Worm (Caenorhabditis elegans): ENCODE results near the gene dml-1.
A peak's percentile ranks its signal among the peaks of the same experiment; 100 is the strongest.
"Not testable (repeated sequence)": the region's sequence is repeated elsewhere in the genome, so short reads cannot be mapped to it uniquely, and the experiment has no call there.

Gene dml-1

ce11 chrIV:2892395-2892786 is 5.6 kb downstream of the dml-1 start, which contains the start of gene Y54G2A.18:
TSS of gene Y54G2A.18 (minus strand) at chrIV:2892495.
- TF ChIP-seq dmd-4 (tag; optimal IDR thresholded peaks at IDR 0.05): no peak
- no peak for TF ChIP-seq ama-1 (optimal IDR thresholded peaks at IDR 0.05)
- TF ChIP-seq C34F6.9 (tag; optimal IDR thresholded peaks at IDR 0.05): peak; percentile 15

ce11 chrIV:2892787-2893485 is 6.2 kb downstream of the dml-1 start:
- TF ChIP-seq unc-55 (GFP tag; optimal IDR thresholded peaks at IDR 0.05) (no peak), F13H6.1 (tag; optimal IDR thresholded peaks at IDR 0.05) (no peak), ztf-11 (tag; optimal IDR thresholded peaks at IDR 0.05) (no peak), Y55F3AM.14 (GFP tag; optimal IDR thresholded peaks at IDR 0.05) (no peak), blmp-1 (tag; optimal IDR thresholded peaks at IDR 0.05; ENCODE audit: insufficient read depth) (no peak), lin-13 (GFP tag; optimal IDR thresholded peaks at IDR 0.05) (no peak), snpc-4 (tag; optimal IDR thresholded peaks at IDR 0.05) (no peak), mbf-1 (tag; optimal IDR thresholded peaks at IDR 0.05) (no peak), nhr-77 (tag; optimal IDR thresholded peaks at IDR 0.05) (no peak), ztf-4 (tag; optimal IDR thresholded peaks at IDR 0.05) (no peak), ceh-82 (tag; optimal IDR thresholded peaks at IDR 0.05) (no peak), dmd-4 (tag; optimal IDR thresholded peaks at IDR 0.05) (no peak), nhr-25 (tag; optimal IDR thresholded peaks at IDR 0.05) (no peak), unc-62 (GFP tag; optimal IDR thresholded peaks at IDR 0.05) (no peak), unc-39 (tag; optimal IDR thresholded peaks at IDR 0.05) (no peak), egl-27 (tag; optimal IDR thresholded peaks at IDR 0.05) (no peak), elt-1 (tag; optimal IDR thresholded peaks at IDR 0.05) (no peak), sma-3 (GFP tag; optimal IDR thresholded peaks at IDR 0.05) (no peak), nhr-11 (tag; optimal IDR thresholded peaks at IDR 0.05) (no peak)

- TF ChIP-seq lin-13 (GFP tag; optimal IDR thresholded peaks at IDR 0.05) (no peak), nhr-12 (tag; optimal IDR thresholded peaks at IDR 0.05) (no peak), skn-1 (tag; optimal IDR thresholded peaks at IDR 0.05) (no peak), nhr-25 (tag; optimal IDR thresholded peaks at IDR 0.05) (no peak)
These were observed 6.7 kb downstream of the dml-1 start for ce11 chrIV:2893486-2893842.

- not testable (repeated sequence) for TF ChIP-seq R02D3.7 (tag; optimal IDR thresholded peaks at IDR 0.05); nhr-6 (tag; optimal IDR thresholded peaks at IDR 0.05); ama-1 (optimal IDR thresholded peaks at IDR 0.05)
These were observed 7.9 kb downstream of the dml-1 start, which contains the start of gene Y54G2A.19 for ce11 chrIV:2894630-2895029. TSS of gene Y54G2A.19 (minus strand) at chrIV:2894730.

- TF ChIP-seq lsy-2 (tag; optimal IDR thresholded peaks at IDR 0.05): peak; percentile 29 to 76
- TF ChIP-seq F13H6.1 (tag; optimal IDR thresholded peaks at IDR 0.05): peak; percentile 21
These were observed 9.4 kb downstream of the dml-1 start for ce11 chrIV:2895986-2896660.

ce11 chrIV:2897644-2898160 is 10.9 kb downstream of the dml-1 start, which contains the start of gene Y54G2A.36:
TSS of gene Y54G2A.36 (plus strand) at chrIV:2897694.
- TF ChIP-seq sma-3 (GFP tag; optimal IDR thresholded peaks at IDR 0.05) (no peak), ztf-4 (tag; optimal IDR thresholded peaks at IDR 0.05) (no peak), nhr-237 (tag; optimal IDR thresholded peaks at IDR 0.05) (no peak), zag-1 (tag; optimal IDR thresholded peaks at IDR 0.05) (no peak), snpc-4 (tag; optimal IDR thresholded peaks at IDR 0.05) (no peak), dmd-4 (tag; optimal IDR thresholded peaks at IDR 0.05) (no peak), mbf-1 (tag; optimal IDR thresholded peaks at IDR 0.05) (no peak), nhr-25 (tag; optimal IDR thresholded peaks at IDR 0.05) (no peak), sem-4 (tag; optimal IDR thresholded peaks at IDR 0.05) (no peak), nhr-129 (tag; optimal IDR thresholded peaks at IDR 0.05) (no peak), aly-2 (tag; optimal IDR thresholded peaks at IDR 0.05) (no peak), mdl-1 (tag; optimal IDR thresholded peaks at IDR 0.05) (no peak), lin-13 (GFP tag; optimal IDR thresholded peaks at IDR 0.05) (no peak), nhr-10 (tag; optimal IDR thresholded peaks at IDR 0.05) (no peak), mab-5 (tag; optimal IDR thresholded peaks at IDR 0.05) (no peak)

Data from whole organism, L2 larva.